Worm (Caenorhabditis elegans) whole organism, L2 larva: Measurements from ENCODE around the gene Y45F10C.1.

Source experiments
- C34F6.9 ChIP-seq: fragments of 150-350 bp; optimal IDR thresholded peaks from 2 replicates; lab custom pipeline; 2014; ENCODE audit warnings: missing biosample characterization, missing genetic modification characterization
- F13H6.1 ChIP-seq: sonication (generic microtip); optimal IDR thresholded peaks from 2 replicates; lab custom pipeline; 2016; ENCODE audit warnings: missing genetic modification characterization, missing compliant biosample characterization
- R02D3.7 ChIP-seq: fragments of 150-350 bp; optimal IDR thresholded peaks from 2 replicates; lab custom pipeline; 2014; ENCODE audit warnings: missing biosample characterization, missing genetic modification characterization
- Y55F3AM.14 ChIP-seq: fragments of 200-800 bp; sonication (Bioruptor generic); optimal IDR thresholded peaks from 2 replicates; lab custom pipeline; 2018; ENCODE audit warnings: mild to moderate bottlenecking, missing genetic modification characterization, missing compliant biosample characterization
- ZK546.5 ChIP-seq: sonication (generic microtip); optimal IDR thresholded peaks from 2 replicates; lab custom pipeline; 2017; ENCODE audit warnings: missing biosample characterization, missing genetic modification characterization
- alr-1 ChIP-seq: fragments of 150-350 bp; optimal IDR thresholded peaks from 2 replicates; lab custom pipeline; 2014; ENCODE audit warnings: missing biosample characterization, missing genetic modification characterization
- aly-2 ChIP-seq: fragments of 150-350 bp; optimal IDR thresholded peaks from 2 replicates; lab custom pipeline; 2014; ENCODE audit warnings: missing biosample characterization, missing genetic modification characterization
- blmp-1 ChIP-seq: sonication (generic microtip); optimal IDR thresholded peaks from 2 replicates; lab custom pipeline; 2017; ENCODE audit warnings: missing genetic modification characterization, mild to moderate bottlenecking, missing compliant biosample characterization, antibody characterized with exemption, moderate library complexity; ENCODE audit not compliant: insufficient read depth
- ceh-16 ChIP-seq: fragments of 150-350 bp; optimal IDR thresholded peaks from 2 replicates; lab custom pipeline; 2014; ENCODE audit warnings: missing biosample characterization, missing genetic modification characterization
- ceh-82 ChIP-seq: fragments of 150-350 bp; optimal IDR thresholded peaks from 2 replicates; lab custom pipeline; 2014; ENCODE audit warnings: missing biosample characterization, missing genetic modification characterization
- crh-2 ChIP-seq: sonication (generic microtip); optimal IDR thresholded peaks from 2 replicates; lab custom pipeline; 2017; ENCODE audit warnings: missing biosample characterization, missing genetic modification characterization
- dmd-4 ChIP-seq: sonication (generic microtip); optimal IDR thresholded peaks from 2 replicates; lab custom pipeline; 2017; ENCODE audit warnings: missing biosample characterization, missing genetic modification characterization
- egl-27 ChIP-seq: sonication (generic microtip); optimal IDR thresholded peaks from 3 replicates; lab custom pipeline; 2017; ENCODE audit warnings: missing biosample characterization, missing genetic modification reagents, missing genetic modification characterization
- elt-1 ChIP-seq: fragments of 150-350 bp; optimal IDR thresholded peaks from 2 replicates; lab custom pipeline; 2014; ENCODE audit warnings: missing biosample characterization, missing genetic modification characterization
- elt-3 ChIP-seq: sonication (generic microtip); optimal IDR thresholded peaks from 2 replicates; lab custom pipeline; 2017; ENCODE audit warnings: missing biosample characterization, missing genetic modification characterization
- fos-1 ChIP-seq: fragments of 150-350 bp; optimal IDR thresholded peaks from 2 replicates; lab custom pipeline; 2014; ENCODE audit warnings: missing biosample characterization, missing genetic modification characterization
- lin-13 ChIP-seq: fragments of 150-350 bp; optimal IDR thresholded peaks from 2 replicates; lab custom pipeline; 2014; ENCODE audit warnings: missing biosample characterization, missing genetic modification reagents, missing genetic modification characterization
- lin-39 ChIP-seq: fragments of 150-350 bp; optimal IDR thresholded peaks from 2 replicates; lab custom pipeline; 2014; ENCODE audit warnings: missing biosample characterization, missing genetic modification reagents, missing genetic modification characterization
- lsy-2 ChIP-seq, 2 experiments: fragments of 150-350 bp in 1 of 2; sonication (generic microtip) in 1 of 2; optimal IDR thresholded peaks; 2 replicates each; lab custom pipeline; 2014 to 2017; ENCODE audit warnings: missing biosample characterization in 2 of 2, missing genetic modification characterization in 2 of 2
- mbf-1 ChIP-seq: sonication (generic microtip); optimal IDR thresholded peaks from 2 replicates; lab custom pipeline; 2017; ENCODE audit warnings: missing biosample characterization, missing genetic modification characterization
- mdl-1 ChIP-seq, 2 experiments: fragments of 150-350 bp in 1 of 2; sonication (generic microtip) in 1 of 2; optimal IDR thresholded peaks; 2 replicates each; lab custom pipeline; 2017; ENCODE audit warnings: missing biosample characterization in 2 of 2, missing genetic modification characterization in 2 of 2
- nhr-10 ChIP-seq: sonication (generic microtip); optimal IDR thresholded peaks from 2 replicates; lab custom pipeline; 2017; ENCODE audit warnings: missing biosample characterization, missing genetic modification characterization
- nhr-11 ChIP-seq: fragments of 150-350 bp; optimal IDR thresholded peaks from 2 replicates; lab custom pipeline; 2014; ENCODE audit warnings: missing biosample characterization, missing genetic modification characterization
- nhr-12 ChIP-seq: fragments of 150-350 bp; optimal IDR thresholded peaks from 2 replicates; lab custom pipeline; 2014; ENCODE audit warnings: missing biosample characterization, missing genetic modification characterization
- nhr-129 ChIP-seq: fragments of 150-350 bp; optimal IDR thresholded peaks from 2 replicates; lab custom pipeline; 2014; ENCODE audit warnings: missing biosample characterization, missing genetic modification characterization
- nhr-21 ChIP-seq: fragments of 150-350 bp; optimal IDR thresholded peaks from 2 replicates; lab custom pipeline; 2014; ENCODE audit warnings: missing biosample characterization, missing genetic modification characterization
- nhr-23 ChIP-seq: fragments of 150-350 bp; optimal IDR thresholded peaks from 2 replicates; lab custom pipeline; 2014; ENCODE audit warnings: missing biosample characterization, missing genetic modification reagents, missing genetic modification characterization
- nhr-237 ChIP-seq: fragments of 150-350 bp; optimal IDR thresholded peaks from 2 replicates; lab custom pipeline; 2014; ENCODE audit warnings: missing biosample characterization, missing genetic modification characterization
- nhr-77 ChIP-seq: fragments of 150-350 bp; optimal IDR thresholded peaks from 2 replicates; lab custom pipeline; 2014; ENCODE audit warnings: missing biosample characterization, missing genetic modification characterization
- peb-1 ChIP-seq: fragments of 150-350 bp; optimal IDR thresholded peaks from 2 replicates; lab custom pipeline; 2014; ENCODE audit warnings: missing biosample characterization, missing genetic modification characterization
- sem-4 ChIP-seq: fragments of 150-350 bp; optimal IDR thresholded peaks from 2 replicates; lab custom pipeline; 2014; ENCODE audit warnings: missing biosample characterization, missing genetic modification reagents, missing genetic modification characterization
- skn-1 ChIP-seq: sonication (generic microtip); optimal IDR thresholded peaks from 2 replicates; lab custom pipeline; 2017; ENCODE audit warnings: missing biosample characterization, missing genetic modification characterization
- sma-9 ChIP-seq, 2 experiments: fragments of 150-350 bp in 1 of 2; sonication (generic microtip) in 1 of 2; optimal IDR thresholded peaks; 2 replicates each; lab custom pipeline; 2014 to 2016; ENCODE audit warnings: missing genetic modification characterization in 2 of 2, mild to moderate bottlenecking in 1 of 2, missing biosample characterization in 1 of 2, missing compliant biosample characterization in 1 of 2, missing genetic modification reagents in 1 of 2, moderate library complexity in 1 of 2
- unc-55 ChIP-seq: fragments of 150-350 bp; sonication (generic microtip); optimal IDR thresholded peaks from 3 replicates; lab custom pipeline; 2014; ENCODE audit warnings: missing biosample characterization, missing genetic modification reagents, missing genetic modification characterization
- unc-62 ChIP-seq: fragments of 150-350 bp; optimal IDR thresholded peaks from 2 replicates; lab custom pipeline; 2014; ENCODE audit warnings: missing biosample characterization, missing genetic modification reagents, missing genetic modification characterization
- ztf-1 ChIP-seq: fragments of 200-800 bp; sonication (Bioruptor generic); conservative IDR thresholded peaks from 2 replicates; pipeline ENCODE4 v1.3.6; 2022; ENCODE audit warnings: missing genetic modification characterization, missing compliant biosample characterization

Gene Y45F10C.1

ce11 chrIV:13678649-13679048 lies 19.3 kb upstream of the Y45F10C.1 start, which contains the start of gene srlf-26:
Gene srlf-26, plus strand, starts transcription at chrIV:13678949.
- TF ChIP-seq lin-39 (tag; lab: Kevin White, UChicago) = no peak
- TF ChIP-seq ceh-82 = no peak
- TF ChIP-seq lin-13 (GFP tag; lab: Kevin White, UChicago) = no peak
- TF ChIP-seq Y55F3AM.14 (GFP tag; lab: Kevin White, UChicago) = no peak
- TF ChIP-seq peb-1 (tag; lab: Kevin White, UChicago) = no peak
- no peak for TF ChIP-seq dmd-4 (tag; lab: Kevin White, UChicago)
- no peak for TF ChIP-seq lsy-2 (tag; optimal IDR thresholded peaks at IDR 0.05; lab: Kevin White, UChicago)
- TF ChIP-seq fos-1 (tag; lab: Kevin White, UChicago) = no peak
- no peak for TF ChIP-seq ceh-16 (tag; lab: Kevin White, UChicago)
- no peak for TF ChIP-seq C34F6.9
- TF ChIP-seq nhr-77 = no peak
- TF ChIP-seq ZK546.5 (tag; lab: Kevin White, UChicago) = no peak
- TF ChIP-seq nhr-12 = no peak
- no peak for TF ChIP-seq R02D3.7 (tag; lab: Kevin White, UChicago)

- TF ChIP-seq F13H6.1 (tag; lab: Kevin White, UChicago) = no peak
- TF ChIP-seq lin-13 (GFP tag; lab: Kevin White, UChicago) = no peak
- no peak for TF ChIP-seq mdl-1 (tag; optimal IDR thresholded peaks at IDR 0.05; lab: Kevin White, UChicago)
- no peak for TF ChIP-seq Y55F3AM.14 (GFP tag; lab: Kevin White, UChicago)
- no peak for TF ChIP-seq elt-3 (tag; lab: Kevin White, UChicago)
- TF ChIP-seq sem-4 (tag; lab: Kevin White, UChicago) = no peak
- TF ChIP-seq sma-9 (GFP tag; optimal IDR thresholded peaks at IDR 0.05; lab: Kevin White, UChicago) = no peak
- no peak for TF ChIP-seq sma-9 (tag; optimal IDR thresholded peaks at IDR 0.05; lab: Kevin White, UChicago)
- TF ChIP-seq nhr-23 (tag; lab: Kevin White, UChicago) = no peak
- TF ChIP-seq unc-55 (GFP tag; lab: Kevin White, UChicago) = no peak
- no peak for TF ChIP-seq nhr-10 (tag; lab: Kevin White, UChicago)
- TF ChIP-seq alr-1 (tag; lab: Kevin White, UChicago) = no peak
- TF ChIP-seq unc-62 (GFP tag; lab: Kevin White, UChicago) = no peak
- TF ChIP-seq nhr-11 (tag; lab: Kevin White, UChicago) = no peak
- no peak for TF ChIP-seq nhr-12
- TF ChIP-seq, all 48 proteins: peak for 0
Observed at ce11 chrIV:13673504-13673903, 14.2 kb upstream of the Y45F10C.1 start, which contains the start of gene oac-48. Gene oac-48, plus strand, starts transcription at chrIV:13673804.

- TF ChIP-seq ztf-1 (GFP tag; lab: Robert Waterston, UW) (no peak), mbf-1 (tag; lab: Kevin White, UChicago) (no peak), elt-1 (tag; lab: Kevin White, UChicago) (no peak), crh-2 (tag; lab: Kevin White, UChicago) (no peak)
Observed at ce11 chrIV:13666849-13667430, 7.6 kb upstream of the Y45F10C.1 start, which contains the start of gene fbxa-215. Gene fbxa-215, minus strand, starts transcription at chrIV:13666909.

ce11 chrIV:13665073-13665472 lies 5.7 kb upstream of the Y45F10C.1 start:
- TF ChIP-seq nhr-21 (tag; lab: Kevin White, UChicago) (no peak), elt-1 (tag; lab: Kevin White, UChicago) (no peak), mbf-1 (tag; lab: Kevin White, UChicago) (no peak), blmp-1 (tag; lab: Kevin White, UChicago) (no peak), nhr-11 (tag; lab: Kevin White, UChicago) (no peak), skn-1 (no peak), dmd-4 (tag; lab: Kevin White, UChicago) (no peak), mdl-1 (tag; optimal IDR thresholded peaks at IDR 0.05; lab: Kevin White, UChicago) (no peak), egl-27 (tag; lab: Kevin White, UChicago) (no peak), nhr-129 (tag; lab: Kevin White, UChicago) (no peak), ztf-1 (GFP tag; lab: Robert Waterston, UW) (no peak), elt-3 (tag; lab: Kevin White, UChicago) (no peak), nhr-237 (tag; lab: Kevin White, UChicago) (no peak), R02D3.7 (tag; lab: Kevin White, UChicago) (no peak), sem-4 (tag; lab: Kevin White, UChicago) (no peak), Y55F3AM.14 (GFP tag; lab: Kevin White, UChicago) (no peak), lsy-2 (tag; optimal IDR thresholded peaks at IDR 0.05; lab: Kevin White, UChicago) (no peak), aly-2 (tag; lab: Kevin White, UChicago) (no peak)
